Fruit fly (Drosophila melanogaster): ENCODE data around the gene santa-maria.
A peak's percentile ranks its signal among the peaks of the same experiment; 100 is the strongest.

Gene santa-maria

dm6 chr2L:7411947-7412621 is 39.0 kb downstream of the santa-maria start, which contains the start of gene chm (continued):
- TF ChIP-seq CG32532 (GFP tag; IDR thresholded peaks at IDR 0.05), result peak; percentile 54
- TF ChIP-seq hth (optimal IDR thresholded peaks at IDR 0.05), result no peak
- TF ChIP-seq Xbp1 (GFP tag; optimal IDR thresholded peaks at IDR 0.05), result peak; percentile 49
- TF ChIP-seq CG4617 (GFP tag; optimal IDR thresholded peaks at IDR 0.05; ENCODE audit: borderline replicate concordance), result peak; percentile 69
- TF ChIP-seq vfl (GFP tag; optimal IDR thresholded peaks at IDR 0.05), result peak; percentile 29
- peak; percentile 88 for TF ChIP-seq stwl (tag; optimal IDR thresholded peaks at IDR 0.05)
- peak; percentile 8 for TF ChIP-seq Dek (tag; optimal IDR thresholded peaks at IDR 0.05)
- TF ChIP-seq HLH54F (GFP tag; optimal IDR thresholded peaks at IDR 0.05), result peak; percentile 54
- TF ChIP-seq CG9437 (GFP tag; optimal IDR thresholded peaks at IDR 0.05), result no peak
- TF ChIP-seq zen2 (GFP tag; IDR thresholded peaks at IDR 0.05; ENCODE audit: partially characterized antibody), result peak; percentile 85
- peak; percentile 81 for TF ChIP-seq sens (GFP tag)
- TF ChIP-seq CG10366 (GFP tag; IDR thresholded peaks at IDR 0.05), result peak; percentile 30; the same call in 1 of the 2 replicates
- TF ChIP-seq lola (GFP tag; optimal IDR thresholded peaks at IDR 0.05), result peak in 1 of 3 experiments; percentile 11
- peak; percentile 7 for TF ChIP-seq CG17385 (GFP tag; optimal IDR thresholded peaks at IDR 0.05)
- no peak for TF ChIP-seq croc (GFP tag; conservative IDR thresholded peaks at IDR 0.05)
- no peak for TF ChIP-seq dati (GFP tag; IDR thresholded peaks at IDR 0.05)
- peak; percentile 60 for TF ChIP-seq phol (tag; optimal IDR thresholded peaks at IDR 0.05)
- TF ChIP-seq ase (GFP tag; IDR thresholded peaks at IDR 0.05), result no peak
- peak; percentile 88 for TF ChIP-seq Scr (GFP tag; IDR thresholded peaks at IDR 0.05; ENCODE audit: partially characterized antibody)
- TF ChIP-seq CG14014 (GFP tag; IDR thresholded peaks at IDR 0.05), result 0 out of 2 replicates have a peak, but pooled peaks have one; percentile 24
- 0 out of 2 replicates have a peak, but pooled peaks have one; percentile 9 for TF ChIP-seq ap (GFP tag; IDR thresholded peaks at IDR 0.05)
- TF ChIP-seq crc (GFP tag; optimal IDR thresholded peaks at IDR 0.05), result no peak
- TF ChIP-seq E2f2 (GFP tag; IDR thresholded peaks at IDR 0.05), result peak; percentile 54
- TF ChIP-seq Sin3A (optimal IDR thresholded peaks at IDR 0.05), result peak; percentile 49
- TF ChIP-seq Dll (GFP tag; IDR thresholded peaks at IDR 0.05; ENCODE audit: partially characterized antibody), result peak; percentile 88
- TF ChIP-seq Six4 (GFP tag; optimal IDR thresholded peaks at IDR 0.05), result no peak
- no peak for TF ChIP-seq Bdp1 (GFP tag; optimal IDR thresholded peaks at IDR 0.05)
- TF ChIP-seq CG13624 (GFP tag; optimal IDR thresholded peaks at IDR 0.05), result peak; percentile 38
- TF ChIP-seq CG13424 (tag; optimal IDR thresholded peaks at IDR 0.05), result peak; percentile 25
- peak; percentile 87 for TF ChIP-seq CG42726 (GFP tag; IDR thresholded peaks at IDR 0.05; ENCODE audit: partially characterized antibody)
- no peak for TF ChIP-seq CG18262 (tag; optimal IDR thresholded peaks at IDR 0.05)
- peak; percentile 83 for TF ChIP-seq CG9932 (GFP tag; IDR thresholded peaks at IDR 0.05)
- TF ChIP-seq CG17361 (GFP tag; IDR thresholded peaks at IDR 0.05), result 0 out of 3 replicates have a peak, but pooled peaks have one; percentile 34
- TF ChIP-seq CG15601 (tag; optimal IDR thresholded peaks at IDR 0.05), result peak; percentile 28
- no peak for TF ChIP-seq CG1529 (GFP tag; optimal IDR thresholded peaks at IDR 0.05)
- no peak for TF ChIP-seq ERR (GFP tag; optimal IDR thresholded peaks at IDR 0.05)
- peak; percentile 92 for TF ChIP-seq Opbp (GFP tag; IDR thresholded peaks at IDR 0.05; ENCODE audit: partially characterized antibody)
- TF ChIP-seq pum (GFP tag; optimal IDR thresholded peaks at IDR 0.05), result peak; percentile 3
- TF ChIP-seq CG7928 (GFP tag; optimal IDR thresholded peaks at IDR 0.05), result no peak
- peak; percentile 87 for TF ChIP-seq CG34224 (GFP tag; IDR thresholded peaks at IDR 0.05; ENCODE audit: partially characterized antibody)
- peak; percentile 47 for TF ChIP-seq pnt (GFP tag; optimal IDR thresholded peaks at IDR 0.05)
- peak; percentile 58; the same call in 1 of the 3 replicates for TF ChIP-seq jigr1 (GFP tag; IDR thresholded peaks at IDR 0.05)
- TF ChIP-seq HLH4C (GFP tag; IDR thresholded peaks at IDR 0.05; ENCODE audit: partially characterized antibody), result peak; percentile 71
- peak; percentile 52 for TF ChIP-seq CG12659 (GFP tag; optimal IDR thresholded peaks at IDR 0.05)
- TF ChIP-seq tup (GFP tag; optimal IDR thresholded peaks at IDR 0.05), result no peak
- TF ChIP-seq CG30020 (tag; optimal IDR thresholded peaks at IDR 0.05), result peak; percentile 55
- peak; percentile 76 for TF ChIP-seq CG3847 (GFP tag; IDR thresholded peaks at IDR 0.05)
- peak; percentile 18 for TF ChIP-seq luna (GFP tag; optimal IDR thresholded peaks at IDR 0.05)
- peak; percentile 54 for TF ChIP-seq nmo (GFP tag; optimal IDR thresholded peaks at IDR 0.05)
